Worm (Caenorhabditis elegans) whole organism, L2 larva: Measurements from ENCODE around the gene clec-60.

Experiments used
- C34F6.9 ChIP-seq: fragments of 150-350 bp; optimal IDR thresholded peaks from 2 replicates; lab custom pipeline; 2014; ENCODE audit warnings: missing biosample characterization, missing genetic modification characterization
- R02D3.7 ChIP-seq: fragments of 150-350 bp; optimal IDR thresholded peaks from 2 replicates; lab custom pipeline; 2014; ENCODE audit warnings: missing biosample characterization, missing genetic modification characterization
- Y55F3AM.14 ChIP-seq: fragments of 200-800 bp; sonication (Bioruptor generic); optimal IDR thresholded peaks from 2 replicates; lab custom pipeline; 2018; ENCODE audit warnings: mild to moderate bottlenecking, missing genetic modification characterization, missing compliant biosample characterization
- ZK546.5 ChIP-seq: sonication (generic microtip); optimal IDR thresholded peaks from 2 replicates; lab custom pipeline; 2017; ENCODE audit warnings: missing biosample characterization, missing genetic modification characterization
- aly-2 ChIP-seq: fragments of 150-350 bp; optimal IDR thresholded peaks from 2 replicates; lab custom pipeline; 2014; ENCODE audit warnings: missing biosample characterization, missing genetic modification characterization
- ama-1 ChIP-seq: fragments of 150-350 bp; optimal IDR thresholded peaks from 2 replicates; lab custom pipeline; 2018; ENCODE audit warnings: inconsistent platforms
- ceh-82 ChIP-seq: fragments of 150-350 bp; optimal IDR thresholded peaks from 2 replicates; lab custom pipeline; 2014; ENCODE audit warnings: missing biosample characterization, missing genetic modification characterization
- dmd-4 ChIP-seq: sonication (generic microtip); optimal IDR thresholded peaks from 2 replicates; lab custom pipeline; 2017; ENCODE audit warnings: missing biosample characterization, missing genetic modification characterization
- egl-27 ChIP-seq: sonication (generic microtip); optimal IDR thresholded peaks from 3 replicates; lab custom pipeline; 2017; ENCODE audit warnings: missing biosample characterization, missing genetic modification reagents, missing genetic modification characterization
- elt-1 ChIP-seq: fragments of 150-350 bp; optimal IDR thresholded peaks from 2 replicates; lab custom pipeline; 2014; ENCODE audit warnings: missing biosample characterization, missing genetic modification characterization
- elt-3 ChIP-seq: sonication (generic microtip); optimal IDR thresholded peaks from 2 replicates; lab custom pipeline; 2017; ENCODE audit warnings: missing biosample characterization, missing genetic modification characterization
- fos-1 ChIP-seq: fragments of 150-350 bp; optimal IDR thresholded peaks from 2 replicates; lab custom pipeline; 2014; ENCODE audit warnings: missing biosample characterization, missing genetic modification characterization
- lin-13 ChIP-seq: fragments of 150-350 bp; optimal IDR thresholded peaks from 2 replicates; lab custom pipeline; 2014; ENCODE audit warnings: missing biosample characterization, missing genetic modification reagents, missing genetic modification characterization
- lin-39 ChIP-seq: fragments of 150-350 bp; optimal IDR thresholded peaks from 2 replicates; lab custom pipeline; 2014; ENCODE audit warnings: missing biosample characterization, missing genetic modification reagents, missing genetic modification characterization
- lsy-2 ChIP-seq, 2 experiments: fragments of 150-350 bp in 1 of 2; sonication (generic microtip) in 1 of 2; optimal IDR thresholded peaks; 2 replicates each; lab custom pipeline; 2014 to 2017; ENCODE audit warnings: missing biosample characterization in 2 of 2, missing genetic modification characterization in 2 of 2
- mab-5 ChIP-seq: fragments of 150-350 bp; optimal IDR thresholded peaks from 2 replicates; lab custom pipeline; 2014; ENCODE audit warnings: missing biosample characterization, missing genetic modification characterization
- mbf-1 ChIP-seq: sonication (generic microtip); optimal IDR thresholded peaks from 2 replicates; lab custom pipeline; 2017; ENCODE audit warnings: missing biosample characterization, missing genetic modification characterization
- nhr-11 ChIP-seq: fragments of 150-350 bp; optimal IDR thresholded peaks from 2 replicates; lab custom pipeline; 2014; ENCODE audit warnings: missing biosample characterization, missing genetic modification characterization
- nhr-12 ChIP-seq: fragments of 150-350 bp; optimal IDR thresholded peaks from 2 replicates; lab custom pipeline; 2014; ENCODE audit warnings: missing biosample characterization, missing genetic modification characterization
- nhr-129 ChIP-seq: fragments of 150-350 bp; optimal IDR thresholded peaks from 2 replicates; lab custom pipeline; 2014; ENCODE audit warnings: missing biosample characterization, missing genetic modification characterization
- nhr-21 ChIP-seq: fragments of 150-350 bp; optimal IDR thresholded peaks from 2 replicates; lab custom pipeline; 2014; ENCODE audit warnings: missing biosample characterization, missing genetic modification characterization
- nhr-237 ChIP-seq: fragments of 150-350 bp; optimal IDR thresholded peaks from 2 replicates; lab custom pipeline; 2014; ENCODE audit warnings: missing biosample characterization, missing genetic modification characterization
- nhr-25 ChIP-seq: fragments of 150-350 bp; sonication (generic microtip); optimal IDR thresholded peaks from 3 replicates; lab custom pipeline; 2014; ENCODE audit warnings: missing biosample characterization, missing genetic modification characterization
- nhr-77 ChIP-seq: fragments of 150-350 bp; optimal IDR thresholded peaks from 2 replicates; lab custom pipeline; 2014; ENCODE audit warnings: missing biosample characterization, missing genetic modification characterization
- sem-4 ChIP-seq: fragments of 150-350 bp; optimal IDR thresholded peaks from 2 replicates; lab custom pipeline; 2014; ENCODE audit warnings: missing biosample characterization, missing genetic modification reagents, missing genetic modification characterization
- sma-3 ChIP-seq: sonication (generic microtip); optimal IDR thresholded peaks from 2 replicates; lab custom pipeline; 2016; ENCODE audit warnings: missing genetic modification reagents, missing genetic modification characterization, missing compliant biosample characterization
- sma-9 ChIP-seq, 2 experiments: fragments of 150-350 bp in 1 of 2; sonication (generic microtip) in 1 of 2; optimal IDR thresholded peaks; 2 replicates each; lab custom pipeline; 2014 to 2016; ENCODE audit warnings: missing genetic modification characterization in 2 of 2, mild to moderate bottlenecking in 1 of 2, missing biosample characterization in 1 of 2, missing compliant biosample characterization in 1 of 2, missing genetic modification reagents in 1 of 2, moderate library complexity in 1 of 2
- snpc-4 ChIP-seq: fragments of 150-350 bp; optimal IDR thresholded peaks from 2 replicates; lab custom pipeline; 2014; ENCODE audit warnings: missing biosample characterization, missing genetic modification characterization
- unc-55 ChIP-seq: fragments of 150-350 bp; sonication (generic microtip); optimal IDR thresholded peaks from 3 replicates; lab custom pipeline; 2014; ENCODE audit warnings: missing biosample characterization, missing genetic modification reagents, missing genetic modification characterization
- unc-62 ChIP-seq: fragments of 150-350 bp; optimal IDR thresholded peaks from 2 replicates; lab custom pipeline; 2014; ENCODE audit warnings: missing biosample characterization, missing genetic modification reagents, missing genetic modification characterization
- ztf-1 ChIP-seq: fragments of 200-800 bp; sonication (Bioruptor generic); conservative IDR thresholded peaks from 2 replicates; pipeline ENCODE4 v1.3.6; 2022; ENCODE audit warnings: missing genetic modification characterization, missing compliant biosample characterization
- ztf-11 ChIP-seq: sonication (generic microtip); optimal IDR thresholded peaks from 2 replicates; lab custom pipeline; 2017; ENCODE audit warnings: missing biosample characterization, missing genetic modification characterization
- ztf-4 ChIP-seq: fragments of 150-350 bp; optimal IDR thresholded peaks from 2 replicates; lab custom pipeline; 2014; ENCODE audit warnings: missing biosample characterization, missing genetic modification characterization

Gene clec-60

ce11 chrII:10486738-10487137, 5.1 kb upstream of the clec-60 start, which contains the start of gene ZK666.15:
ZK666.15 (plus strand) TSS chrII:10487038.
- TF ChIP-seq dmd-4 (tag; lab: Kevin White, UChicago) (no peak), sma-9 (GFP tag; optimal IDR thresholded peaks at IDR 0.05; lab: Kevin White, UChicago) (no peak), sma-9 (tag; optimal IDR thresholded peaks at IDR 0.05; lab: Kevin White, UChicago) (no peak), egl-27 (tag; lab: Kevin White, UChicago) (no peak), unc-55 (GFP tag; lab: Kevin White, UChicago) (no peak), elt-1 (tag; lab: Kevin White, UChicago) (no peak), snpc-4 (tag; lab: Kevin White, UChicago) (no peak), ztf-11 (tag; lab: Kevin White, UChicago) (no peak), ama-1 (lab: Kevin White, UChicago) (no peak), ZK546.5 (tag; lab: Kevin White, UChicago) (no peak), nhr-25 (tag; lab: Kevin White, UChicago) (no peak), sma-3 (no peak), ztf-1 (no peak), mab-5 (tag; lab: Kevin White, UChicago) (no peak)
- TF ChIP-seq, all 48 proteins: peak for 0

- TF ChIP-seq R02D3.7 (tag; lab: Kevin White, UChicago), result no peak
- TF ChIP-seq ZK546.5 (tag; lab: Kevin White, UChicago), result no peak
- TF ChIP-seq fos-1 (tag; lab: Kevin White, UChicago), result peak; percentile 55
- TF ChIP-seq lin-13, result no peak
- no peak for TF ChIP-seq sma-3
- TF ChIP-seq snpc-4 (tag; lab: Kevin White, UChicago), result no peak
- TF ChIP-seq, all 48 proteins: peak for 1
These were observed 4.0 kb upstream of the clec-60 start for ce11 chrII:10485640-10486039.

ce11 chrII:10483860-10484259, 2.2 kb upstream of the clec-60 start:
- TF ChIP-seq sma-9 (GFP tag; optimal IDR thresholded peaks at IDR 0.05; lab: Kevin White, UChicago), result no peak
- TF ChIP-seq sma-9 (tag; optimal IDR thresholded peaks at IDR 0.05; lab: Kevin White, UChicago), result no peak

ce11 chrII:10482899-10483298, 1.2 kb upstream of the clec-60 start:
- TF ChIP-seq ama-1 (lab: Kevin White, UChicago) (no peak), fos-1 (tag; lab: Kevin White, UChicago) (peak; percentile 24), nhr-11 (tag; lab: Kevin White, UChicago) (no peak), nhr-237 (tag; lab: Kevin White, UChicago) (no peak)

- TF ChIP-seq ztf-4 (tag; lab: Kevin White, UChicago) (no peak), unc-55 (GFP tag; lab: Kevin White, UChicago) (no peak), lin-13 (no peak), nhr-25 (tag; lab: Kevin White, UChicago) (no peak), mbf-1 (tag; lab: Kevin White, UChicago) (no peak), ztf-1 (no peak), ceh-82 (no peak), unc-62 (GFP tag; lab: Kevin White, UChicago) (no peak), aly-2 (tag; lab: Kevin White, UChicago) (no peak), Y55F3AM.14 (GFP tag; lab: Kevin White, UChicago) (no peak), nhr-12 (tag; lab: Kevin White, UChicago) (no peak)
These were observed 1.6 kb downstream of the clec-60 start for ce11 chrII:10480043-10480442.

- TF ChIP-seq sma-3, result no peak
- TF ChIP-seq mab-5 (tag; lab: Kevin White, UChicago), result no peak
- no peak for TF ChIP-seq elt-3 (tag; lab: Kevin White, UChicago)
- TF ChIP-seq lsy-2 (tag; optimal IDR thresholded peaks at IDR 0.05; lab: Kevin White, UChicago), result no peak
- no peak for TF ChIP-seq lin-39 (tag; lab: Kevin White, UChicago)
- TF ChIP-seq fos-1 (tag; lab: Kevin White, UChicago), result no peak
- TF ChIP-seq ztf-4 (tag; lab: Kevin White, UChicago), result no peak
- no peak for TF ChIP-seq nhr-77 (tag; lab: Kevin White, UChicago)
- no peak for TF ChIP-seq nhr-129 (tag; lab: Kevin White, UChicago)
- TF ChIP-seq R02D3.7 (tag; lab: Kevin White, UChicago), result no peak
- no peak for TF ChIP-seq nhr-21
- no peak for TF ChIP-seq sem-4 (tag; lab: Kevin White, UChicago)
- no peak for TF ChIP-seq C34F6.9
- no peak for TF ChIP-seq lin-13
- no peak for TF ChIP-seq ceh-82
These were observed 2.3 kb downstream of the clec-60 start, which contains the start of gene clec-59 for ce11 chrII:10479348-10479747. clec-59 (minus strand) TSS chrII:10479448.
